Worm (Caenorhabditis elegans) whole organism, L4 larva: ENCODE measurements around the gene C17G10.6.
"Not testable (repeated sequence)": the region's sequence is repeated elsewhere in the genome, so short reads cannot be mapped to it uniquely, and the experiment has no call there.

Source experiments
- D1046.2 ChIP-seq: fragments of 200-800 bp; sonication (Bioruptor generic); IDR thresholded peaks from 2 replicates; pipeline ENCODE4 v1.3.6; 2022; ENCODE audit warnings: missing genetic modification characterization, missing compliant biosample characterization
- F37D6.2 ChIP-seq: sonication (generic microtip); optimal IDR thresholded peaks from 2 replicates; lab custom pipeline; 2016; ENCODE audit warnings: mild to moderate bottlenecking, missing genetic modification characterization, missing compliant biosample characterization
- F49E8.2 ChIP-seq: sonication (generic microtip); optimal IDR thresholded peaks from 2 replicates; lab custom pipeline; 2016; ENCODE audit warnings: missing compliant biosample characterization, mild to moderate bottlenecking, missing genetic modification characterization, borderline replicate concordance
- T20F7.1 ChIP-seq: fragments of 200-800 bp; sonication (Bioruptor generic); optimal IDR thresholded peaks from 2 replicates; lab custom pipeline; 2018; ENCODE audit warnings: mild to moderate bottlenecking, missing genetic modification characterization, missing compliant biosample characterization
- Y48G9A.11 ChIP-seq: fragments of 200-800 bp; sonication (Bioruptor generic); IDR thresholded peaks from 2 replicates; pipeline ENCODE4 v1.3.6; 2022; ENCODE audit warnings: missing genetic modification reagents, missing genetic modification characterization, missing compliant biosample characterization
- Y75B8A.6 ChIP-seq: fragments of 200-800 bp; sonication (Bioruptor generic); IDR thresholded peaks from 2 replicates; pipeline ENCODE4 v1.3.6; 2022; ENCODE audit warnings: missing genetic modification reagents, missing genetic modification characterization, missing compliant biosample characterization
- ZK337.2 ChIP-seq: fragments of 200-800 bp; sonication (Bioruptor generic); IDR thresholded peaks from 2 replicates; pipeline ENCODE4 v1.3.6; 2022; ENCODE audit warnings: missing genetic modification reagents, missing genetic modification characterization, missing compliant biosample characterization
- ZK546.5 ChIP-seq, 2 experiments: sonication (generic microtip); optimal IDR thresholded peaks; 2 replicates each; lab custom pipeline; 2017; ENCODE audit warnings: missing biosample characterization in 2 of 2, missing genetic modification characterization in 2 of 2
- aha-1 ChIP-seq: fragments of 150-350 bp; peaks from one replicate; lab custom pipeline; 2014; ENCODE audit warnings: missing biosample characterization, missing genetic modification characterization
- aly-2 ChIP-seq: sonication (generic microtip); optimal IDR thresholded peaks from 2 replicates; lab custom pipeline; 2018; ENCODE audit warnings: missing biosample characterization, missing genetic modification characterization
- ama-1 ChIP-seq: fragments of 150-350 bp; optimal IDR thresholded peaks from 2 replicates; lab custom pipeline; 2014; ENCODE audit warnings: inconsistent platforms, mixed read lengths
- ceh-32 ChIP-seq: sonication (generic microtip); optimal IDR thresholded peaks from 2 replicates; lab custom pipeline; 2016; ENCODE audit warnings: mild to moderate bottlenecking, missing genetic modification characterization, missing compliant biosample characterization; ENCODE audit not compliant: poor library complexity
- ceh-82 ChIP-seq: sonication (generic microtip); optimal IDR thresholded peaks from 2 replicates; lab custom pipeline; 2017; ENCODE audit warnings: missing biosample characterization, missing genetic modification characterization
- daf-16 ChIP-seq, 3 experiments: sonication (generic microtip); optimal IDR thresholded peaks; 2 replicates each; lab custom pipeline; 2016 to 2017; ENCODE audit warnings: missing genetic modification characterization in 3 of 3, missing genetic modification reagents in 3 of 3, mild to moderate bottlenecking in 2 of 3, missing compliant biosample characterization in 2 of 3, missing biosample characterization in 1 of 3, moderate library complexity in 1 of 3
- daf-19 ChIP-seq: fragments of 200-800 bp; sonication (Bioruptor generic); conservative IDR thresholded peaks from 2 replicates; pipeline ENCODE4 v1.3.6; 2022; ENCODE audit warnings: missing genetic modification characterization, missing compliant biosample characterization
- daf-8 ChIP-seq: fragments of 200-800 bp; sonication (Bioruptor generic); IDR thresholded peaks from 2 replicates; pipeline ENCODE4 v1.3.6; 2022; ENCODE audit warnings: missing genetic modification characterization, missing compliant biosample characterization
- dmd-9 ChIP-seq: fragments of 200-800 bp; sonication (Bioruptor generic); IDR thresholded peaks from 2 replicates; pipeline ENCODE4 v1.3.6; 2022; ENCODE audit warnings: missing genetic modification reagents, missing genetic modification characterization, missing compliant biosample characterization
- dve-1 ChIP-seq: sonication (generic microtip); optimal IDR thresholded peaks from 2 replicates; lab custom pipeline; 2017; ENCODE audit warnings: antibody characterized with exemption, mild to moderate bottlenecking, missing genetic modification characterization, missing compliant biosample characterization; ENCODE audit not compliant: insufficient read depth
- hmg-1.1 ChIP-seq: fragments of 200-800 bp; sonication (Bioruptor generic); IDR thresholded peaks from 2 replicates; pipeline ENCODE4 v1.3.6; 2022; ENCODE audit warnings: missing genetic modification reagents, missing genetic modification characterization, missing compliant biosample characterization
- lin-15B ChIP-seq: fragments of 150-350 bp; sonication (generic microtip); optimal IDR thresholded peaks from 3 replicates; lab custom pipeline; 2014; ENCODE audit warnings: missing biosample characterization, missing genetic modification characterization
- lin-29 ChIP-seq: fragments of 200-800 bp; sonication (Bioruptor generic); IDR thresholded peaks from 2 replicates; pipeline ENCODE4 v1.3.6; 2022; ENCODE audit warnings: missing genetic modification reagents, missing genetic modification characterization, missing compliant biosample characterization
- madf-9 ChIP-seq: fragments of 200-800 bp; sonication (Bioruptor generic); conservative IDR thresholded peaks from 2 replicates; pipeline ENCODE4 v1.3.6; 2022; ENCODE audit warnings: missing genetic modification reagents, missing genetic modification characterization, missing compliant biosample characterization
- mdl-1 ChIP-seq, 2 experiments: fragments of 150-350 bp in 1 of 2; sonication (generic microtip) in 1 of 2; optimal IDR thresholded peaks; 2 replicates each; lab custom pipeline; 2014 to 2017; ENCODE audit warnings: missing biosample characterization in 2 of 2, missing genetic modification characterization in 2 of 2
- mes-2 ChIP-seq: sonication (generic microtip); optimal IDR thresholded peaks from 2 replicates; lab custom pipeline; 2016; ENCODE audit warnings: missing genotype, mild to moderate bottlenecking, missing genetic modification characterization, missing compliant biosample characterization; ENCODE audit not compliant: poor library complexity, severe bottlenecking
- nhr-10 ChIP-seq: fragments of 150-350 bp; optimal IDR thresholded peaks from 2 replicates; lab custom pipeline; 2014; ENCODE audit warnings: missing biosample characterization, missing genetic modification characterization
- nhr-42 ChIP-seq: fragments of 200-800 bp; sonication (Bioruptor generic); IDR thresholded peaks from 2 replicates; pipeline ENCODE4 v1.3.6; 2022; ENCODE audit warnings: missing genetic modification characterization, missing compliant biosample characterization
- nhr-76 ChIP-seq: fragments of 150-350 bp; optimal IDR thresholded peaks from 2 replicates; lab custom pipeline; 2014; ENCODE audit warnings: missing biosample characterization, missing genetic modification characterization
- nhr-77 ChIP-seq: fragments of 150-350 bp; optimal IDR thresholded peaks from 2 replicates; lab custom pipeline; 2014; ENCODE audit warnings: missing biosample characterization, missing genetic modification characterization
- saeg-2 ChIP-seq: fragments of 200-800 bp; sonication (Bioruptor generic); IDR thresholded peaks from 2 replicates; pipeline ENCODE4 v1.3.6; 2022; ENCODE audit warnings: missing genetic modification reagents, missing genetic modification characterization, missing compliant biosample characterization
- set-16 ChIP-seq: fragments of 200-800 bp; sonication (Bioruptor generic); IDR thresholded peaks from 2 replicates; pipeline ENCODE4 v1.3.6; 2022; ENCODE audit warnings: missing genetic modification reagents, missing genetic modification characterization, missing compliant biosample characterization
- spr-1 ChIP-seq: sonication (generic microtip); optimal IDR thresholded peaks from 2 replicates; lab custom pipeline; 2016; ENCODE audit warnings: mild to moderate bottlenecking, missing genetic modification characterization, missing compliant biosample characterization
- spr-3 ChIP-seq: fragments of 200-800 bp; sonication (Bioruptor generic); optimal IDR thresholded peaks from 2 replicates; lab custom pipeline; 2018; ENCODE audit warnings: mild to moderate bottlenecking, missing genetic modification characterization, missing compliant biosample characterization
- tra-1 ChIP-seq: fragments of 200-800 bp; sonication (Bioruptor generic); IDR thresholded peaks from 2 replicates; pipeline ENCODE4 v1.3.6; 2022; ENCODE audit warnings: missing genetic modification reagents, missing genetic modification characterization, missing compliant biosample characterization

Gene C17G10.6

ce11 chrII:5640362-5641079 is 37.4 kb upstream of the C17G10.6 start:
- TF ChIP-seq nhr-76 (tag; lab: Kevin White, UChicago): no peak
- TF ChIP-seq set-16 (GFP tag; lab: Robert Waterston, UW): peak; percentile 69; the same call in 1 of the 2 replicates

- TF ChIP-seq ceh-82 (tag; lab: Kevin White, UChicago): no peak
- no peak for TF ChIP-seq nhr-42 (GFP tag; lab: Robert Waterston, UW)
- TF ChIP-seq daf-16 (GFP tag; optimal IDR thresholded peaks at IDR 0.05; lab: Kevin White, UChicago): no peak
- TF ChIP-seq daf-16 (tag; optimal IDR thresholded peaks at IDR 0.05; lab: Kevin White, UChicago): no peak
- TF ChIP-seq lin-29 (GFP tag; lab: Robert Waterston, UW): no peak
- no peak for TF ChIP-seq ZK337.2
- no peak for TF ChIP-seq mdl-1 (tag; optimal IDR thresholded peaks at IDR 0.05; lab: Kevin White, UChicago)
- TF ChIP-seq ZK546.5 (tag; optimal IDR thresholded peaks at IDR 0.05; lab: Kevin White, UChicago): no peak
- no peak for TF ChIP-seq madf-9 (GFP tag; lab: Robert Waterston, UW)
- TF ChIP-seq Y48G9A.11 (GFP tag; lab: Robert Waterston, UW): no peak
- TF ChIP-seq saeg-2 (GFP tag; lab: Robert Waterston, UW): no peak
- TF ChIP-seq, all 104 proteins: peak for 0
Measured at ce11 chrII:5638059-5638458, 35.0 kb upstream of the C17G10.6 start, which contains the start of gene F59E12.3. TSS of gene F59E12.3 (plus strand) at chrII:5638359.

ce11 chrII:5636826-5637225 is 33.7 kb upstream of the C17G10.6 start, which contains the start of gene F59E12.8:
TSS of gene F59E12.8 (minus strand) at chrII:5636926.
- TF ChIP-seq nhr-10 (no peak), F37D6.2 (no peak), hmg-1.1 (GFP tag; lab: Robert Waterston, UW) (no peak), F49E8.2 (tag; lab: Kevin White, UChicago) (no peak), aly-2 (tag; lab: Kevin White, UChicago) (no peak), ama-1 (lab: Kevin White, UChicago) (no peak), Y75B8A.6 (GFP tag; lab: Robert Waterston, UW) (no peak), dmd-9 (GFP tag; lab: Robert Waterston, UW) (no peak), spr-3 (no peak), daf-19 (GFP tag; lab: Robert Waterston, UW) (no peak), dve-1 (no peak)
- TF ChIP-seq, all 104 proteins: peak for 0

- TF ChIP-seq nhr-77 (tag; lab: Kevin White, UChicago) (peak; percentile 21), spr-3 (peak; percentile 96), aha-1 (tag; lab: Kevin White, UChicago) (peak; percentile 87), ama-1 (lab: Kevin White, UChicago) (no peak), tra-1 (GFP tag; lab: Robert Waterston, UW) (no peak), hmg-1.1 (GFP tag; lab: Robert Waterston, UW) (peak; percentile 43; the same call in 1 of the 2 replicates), T20F7.1 (GFP tag; lab: Kevin White, UChicago) (peak; percentile 92), ceh-32 (tag; lab: Kevin White, UChicago) (no peak), lin-15B (no peak), spr-1 (tag; lab: Kevin White, UChicago) (peak; percentile 95), nhr-10 (no peak), Y48G9A.11 (GFP tag; lab: Robert Waterston, UW) (peak; percentile 84)
Measured at ce11 chrII:5633453-5633852, 30.4 kb upstream of the C17G10.6 start.

ce11 chrII:5630851-5631401 is 27.8 kb upstream of the C17G10.6 start, which contains the start of the genes F59E12.6 and npl-4.1:
TSS of gene F59E12.6 (minus strand) at chrII:5630951.
TSS of gene npl-4.1 (plus strand) at chrII:5631351.
- TF ChIP-seq mes-2; daf-8 (GFP tag; lab: Robert Waterston, UW); D1046.2: not testable (repeated sequence)
